Worm (Caenorhabditis elegans) whole organism, early embryonic: Measurements from ENCODE around the gene Y51H7C.12.
"Not testable (repeated sequence)": the region's sequence is repeated elsewhere in the genome, so short reads cannot be mapped to it uniquely, and the experiment has no call there.

ENCODE experiments used
- B0310.2 ChIP-seq: sonication (generic microtip); optimal IDR thresholded peaks from 2 replicates; lab custom pipeline; 2016; ENCODE audit warnings: mild to moderate bottlenecking, missing genetic modification characterization, missing compliant biosample characterization
- F13C5.2 ChIP-seq: sonication (generic microtip); optimal IDR thresholded peaks from 2 replicates; lab custom pipeline; 2017; ENCODE audit warnings: mild to moderate bottlenecking, missing genetic modification characterization, inconsistent platforms, missing compliant biosample characterization
- aly-1 ChIP-seq: sonication (generic microtip); optimal IDR thresholded peaks from 2 replicates; lab custom pipeline; 2016; ENCODE audit warnings: missing genetic modification characterization, missing compliant biosample characterization
- ama-1 ChIP-seq: fragments of 150-350 bp; optimal IDR thresholded peaks from 2 replicates; lab custom pipeline; 2014
- ceh-36 ChIP-seq: sonication (generic microtip); optimal IDR thresholded peaks from 2 replicates; lab custom pipeline; 2016; ENCODE audit warnings: missing genetic modification characterization, inconsistent platforms, missing compliant biosample characterization
- ets-7 ChIP-seq: sonication (generic microtip); optimal IDR thresholded peaks from 2 replicates; lab custom pipeline; 2016; ENCODE audit warnings: missing genotype, missing genetic modification characterization, missing compliant biosample characterization
- flt-1 ChIP-seq: fragments of 200-800 bp; sonication (Bioruptor generic); IDR thresholded peaks from 2 replicates; pipeline ENCODE4 v1.3.6; 2022; ENCODE audit warnings: missing genetic modification characterization, missing compliant biosample characterization
- hmbx-1 ChIP-seq: sonication (generic microtip); optimal IDR thresholded peaks from 2 replicates; lab custom pipeline; 2016; ENCODE audit warnings: mild to moderate bottlenecking, missing genetic modification characterization, missing compliant biosample characterization
- hmg-4 ChIP-seq: fragments of 200-800 bp; sonication (Bioruptor generic); optimal IDR thresholded peaks from 2 replicates; lab custom pipeline; 2018; ENCODE audit warnings: mild to moderate bottlenecking, missing genetic modification characterization, missing compliant biosample characterization
- hnd-1 ChIP-seq: sonication (generic microtip); optimal IDR thresholded peaks from 2 replicates; lab custom pipeline; 2016; ENCODE audit warnings: missing genetic modification characterization, missing compliant biosample characterization
- scrt-1 ChIP-seq: fragments of 200-800 bp; sonication (Bioruptor generic); IDR thresholded peaks from 2 replicates; pipeline ENCODE4 v1.3.6; 2022; ENCODE audit warnings: missing genetic modification characterization, missing compliant biosample characterization
- sea-1 ChIP-seq: fragments of 200-800 bp; sonication (Bioruptor generic); conservative IDR thresholded peaks from 2 replicates; pipeline ENCODE4 v1.3.6; 2022; ENCODE audit warnings: missing genetic modification characterization, missing compliant biosample characterization
- tbx-37 ChIP-seq: fragments of 200-800 bp; sonication (Bioruptor generic); conservative IDR thresholded peaks from 2 replicates; pipeline ENCODE4 v1.3.6; 2022; ENCODE audit warnings: missing genetic modification reagents, missing genetic modification characterization, missing compliant biosample characterization
- tra-4 ChIP-seq: sonication (generic microtip); optimal IDR thresholded peaks from 2 replicates; lab custom pipeline; 2017; ENCODE audit warnings: missing genetic modification characterization, missing compliant biosample characterization

DNA sequence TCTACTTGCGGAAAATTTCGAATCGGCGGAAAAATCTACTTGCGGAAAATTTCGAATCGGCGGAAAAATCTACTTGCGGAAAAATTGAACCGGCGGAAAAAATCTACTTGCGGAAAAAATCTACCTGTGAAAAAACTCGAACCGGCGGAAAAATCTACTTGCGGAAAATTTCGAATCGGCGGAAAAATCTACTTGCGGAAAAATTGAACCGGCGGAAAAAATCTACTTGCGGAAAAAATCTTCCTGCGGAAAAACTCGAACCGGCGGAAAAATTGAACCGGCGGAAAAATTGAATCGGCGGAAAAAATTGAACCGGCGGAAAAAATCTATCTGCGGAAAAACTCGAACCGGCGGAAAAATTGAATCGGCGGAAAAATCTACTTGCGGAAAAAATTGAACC lies 11.2 kb upstream of the Y51H7C.12 start:
- not testable (repeated sequence) for TF ChIP-seq F13C5.2 (tag; lab: Kevin White, UChicago); ama-1 (lab: Kevin White, UChicago); aly-1; hmbx-1 (tag; lab: Kevin White, UChicago); ceh-36 (tag; lab: Kevin White, UChicago); tbx-37 (GFP tag; lab: Robert Waterston, UW); flt-1 (GFP tag; lab: Robert Waterston, UW); hmg-4 (GFP tag; lab: Kevin White, UChicago); ets-7 (tag; lab: Kevin White, UChicago); scrt-1 (GFP tag; lab: Robert Waterston, UW); sea-1 (GFP tag; lab: Robert Waterston, UW); B0310.2 (tag; lab: Kevin White, UChicago); tra-4 (tag; lab: Kevin White, UChicago); hnd-1 (tag; lab: Kevin White, UChicago)
